Fruit fly (Drosophila melanogaster) whole organism, prepupa: ENCODE measurements around the gene CG42307.

Source experiments
- CG11294 ChIP-seq: fragments of 200-800 bp; sonication (Bioruptor generic); IDR thresholded peaks from 2 replicates; pipeline ENCODE4 v1.3.6; 2022; ENCODE audit warnings: missing biosample characterization, missing genetic modification characterization
- CG11762 ChIP-seq: fragments of 200-800 bp; sonication (Bioruptor generic); optimal IDR thresholded peaks from 3 replicates; lab custom pipeline; 2016; ENCODE audit warnings: missing biosample characterization, missing genetic modification characterization; ENCODE audit not compliant: insufficient read depth
- CG11902 ChIP-seq: fragments of 200-800 bp; sonication (Bioruptor generic); optimal IDR thresholded peaks from 3 replicates; lab custom pipeline; 2016; ENCODE audit warnings: missing biosample characterization, missing genetic modification characterization
- CG15336 ChIP-seq: fragments of 200-800 bp; sonication (Bioruptor generic); IDR thresholded peaks from 2 replicates; pipeline ENCODE4 v1.3.6; 2022; ENCODE audit warnings: missing biosample characterization, missing genetic modification characterization
- CG1621 ChIP-seq: fragments of 200-800 bp; sonication (Bioruptor generic); optimal IDR thresholded peaks from 3 replicates; lab custom pipeline; 2018; ENCODE audit warnings: missing biosample characterization, mild to moderate bottlenecking, missing genetic modification characterization
- CG16779 ChIP-seq: fragments of 200-800 bp; sonication (Bioruptor generic); optimal IDR thresholded peaks from 3 replicates; lab custom pipeline; 2017; ENCODE audit warnings: missing biosample characterization, mild to moderate bottlenecking, missing genetic modification characterization
- CG31627 ChIP-seq: fragments of 200-800 bp; sonication (Bioruptor generic); optimal IDR thresholded peaks from 3 replicates; lab custom pipeline; 2016; ENCODE audit warnings: missing biosample characterization, missing genetic modification characterization
- CG34406 ChIP-seq: fragments of 200-800 bp; sonication (Bioruptor generic); optimal IDR thresholded peaks from 3 replicates; lab custom pipeline; 2016; ENCODE audit warnings: missing biosample characterization, missing genetic modification characterization
- CG4318 ChIP-seq: fragments of 200-800 bp; sonication (Bioruptor generic); optimal IDR thresholded peaks from 3 replicates; lab custom pipeline; 2017; ENCODE audit warnings: missing biosample characterization, mild to moderate bottlenecking, missing genetic modification characterization
- CG6163 ChIP-seq: fragments of 200-800 bp; sonication (Bioruptor generic); IDR thresholded peaks from 3 replicates; pipeline ENCODE4 v1.3.6; 2022; ENCODE audit warnings: missing biosample characterization, missing genetic modification characterization
- CG6276 ChIP-seq: fragments of 200-800 bp; sonication (Bioruptor generic); optimal IDR thresholded peaks from 2 replicates; lab custom pipeline; 2017; ENCODE audit warnings: missing biosample characterization, mild to moderate bottlenecking, missing genetic modification characterization
- CG8319 ChIP-seq: fragments of 200-800 bp; sonication (Bioruptor generic); optimal IDR thresholded peaks from 3 replicates; lab custom pipeline; 2016; ENCODE audit warnings: missing biosample characterization, missing genetic modification characterization
- CG8632 ChIP-seq: fragments of 200-800 bp; sonication (Bioruptor generic); optimal IDR thresholded peaks from 3 replicates; lab custom pipeline; 2016; ENCODE audit warnings: missing biosample characterization, missing genetic modification characterization
- Eip75B ChIP-seq: fragments of 200-800 bp; sonication (Bioruptor generic); optimal IDR thresholded peaks from 3 replicates; lab custom pipeline; 2016; ENCODE audit warnings: missing biosample characterization, missing genetic modification characterization
- Eip78C ChIP-seq: fragments of 200-800 bp; sonication (Bioruptor generic); peaks from one replicate; lab custom pipeline; 2016; ENCODE audit warnings: missing biosample characterization, missing genetic modification characterization
- Eip93F ChIP-seq: fragments of 200-800 bp; sonication (Bioruptor generic); optimal IDR thresholded peaks from 2 replicates; lab custom pipeline; 2016; ENCODE audit warnings: missing biosample characterization, mild to moderate bottlenecking, missing genetic modification characterization
- Ets21C ChIP-seq: fragments of 200-800 bp; sonication (Bioruptor generic); optimal IDR thresholded peaks from 3 replicates; lab custom pipeline; 2016; ENCODE audit warnings: missing biosample characterization, missing genetic modification characterization
- Gug ChIP-seq: fragments of 200-800 bp; sonication (Bioruptor generic); IDR thresholded peaks from 2 replicates; pipeline ENCODE4 v1.3.6; 2022; ENCODE audit warnings: missing biosample characterization, missing genetic modification characterization
- Hr38 ChIP-seq: sonication (Bioruptor generic); optimal IDR thresholded peaks from 2 replicates; lab custom pipeline; 2016; ENCODE audit warnings: missing biosample characterization, missing genetic modification characterization
- Hr39 ChIP-seq: fragments of 200-800 bp; sonication (Bioruptor generic); optimal IDR thresholded peaks from 2 replicates; lab custom pipeline; 2016; ENCODE audit warnings: missing biosample characterization, missing genetic modification characterization
- Hr4 ChIP-seq: fragments of 200-800 bp; sonication (Bioruptor generic); optimal IDR thresholded peaks from 3 replicates; lab custom pipeline; 2016; ENCODE audit warnings: missing biosample characterization, missing genetic modification characterization
- Lpt ChIP-seq: fragments of 200-800 bp; sonication (Bioruptor generic); optimal IDR thresholded peaks from 3 replicates; lab custom pipeline; 2016; ENCODE audit warnings: missing biosample characterization, missing genetic modification characterization
- Sox102F ChIP-seq: fragments of 200-800 bp; sonication (Bioruptor generic); optimal IDR thresholded peaks from 2 replicates; lab custom pipeline; 2016; ENCODE audit warnings: missing biosample characterization, mild to moderate bottlenecking, missing genetic modification characterization
- Sox14 ChIP-seq: fragments of 200-800 bp; sonication (Bioruptor generic); optimal IDR thresholded peaks from 3 replicates; lab custom pipeline; 2016; ENCODE audit warnings: missing biosample characterization, missing genetic modification characterization
- esn ChIP-seq: fragments of 200-800 bp; sonication (Bioruptor generic); optimal IDR thresholded peaks from 2 replicates; lab custom pipeline; 2016; ENCODE audit warnings: missing biosample characterization, mild to moderate bottlenecking, missing genetic modification characterization, moderate library complexity
- fd85E ChIP-seq: fragments of 200-800 bp; sonication (Bioruptor generic); optimal IDR thresholded peaks from 3 replicates; lab custom pipeline; 2016; ENCODE audit warnings: missing biosample characterization, missing genetic modification characterization
- fkh ChIP-seq: fragments of 200-800 bp; sonication (Bioruptor generic); optimal IDR thresholded peaks from 3 replicates; lab custom pipeline; 2017; ENCODE audit warnings: missing biosample characterization, mild to moderate bottlenecking, missing genetic modification characterization, moderate library complexity
- salr ChIP-seq, 2 experiments: fragments of 200-800 bp; sonication (Bioruptor generic); optimal IDR thresholded peaks; 3 replicates each; lab custom pipeline; 2016 to 2018; ENCODE audit warnings: missing biosample characterization in 2 of 2, missing genetic modification characterization in 2 of 2, mild to moderate bottlenecking in 1 of 2
- ss ChIP-seq, 2 experiments: fragments of 200-800 bp; sonication (Bioruptor generic); optimal IDR thresholded peaks; 2 replicates in 1 of 2; 3 replicates in 1 of 2; lab custom pipeline; 2017 to 2018; ENCODE audit warnings: mild to moderate bottlenecking in 2 of 2, missing biosample characterization in 2 of 2, missing genetic modification characterization in 2 of 2, moderate library complexity in 1 of 2
- svp ChIP-seq: fragments of 200-800 bp; sonication (Bioruptor generic); peaks from one replicate; lab custom pipeline; 2016; ENCODE audit warnings: missing biosample characterization, missing genetic modification characterization
- topi ChIP-seq: fragments of 200-800 bp; sonication (Bioruptor generic); optimal IDR thresholded peaks from 3 replicates; lab custom pipeline; 2016; ENCODE audit warnings: missing biosample characterization, missing genetic modification characterization
- vri ChIP-seq: fragments of 200-800 bp; sonication (Bioruptor generic); optimal IDR thresholded peaks from 3 replicates; lab custom pipeline; 2016; ENCODE audit warnings: missing biosample characterization, mild to moderate bottlenecking, missing genetic modification characterization

Gene CG42307

DNA sequence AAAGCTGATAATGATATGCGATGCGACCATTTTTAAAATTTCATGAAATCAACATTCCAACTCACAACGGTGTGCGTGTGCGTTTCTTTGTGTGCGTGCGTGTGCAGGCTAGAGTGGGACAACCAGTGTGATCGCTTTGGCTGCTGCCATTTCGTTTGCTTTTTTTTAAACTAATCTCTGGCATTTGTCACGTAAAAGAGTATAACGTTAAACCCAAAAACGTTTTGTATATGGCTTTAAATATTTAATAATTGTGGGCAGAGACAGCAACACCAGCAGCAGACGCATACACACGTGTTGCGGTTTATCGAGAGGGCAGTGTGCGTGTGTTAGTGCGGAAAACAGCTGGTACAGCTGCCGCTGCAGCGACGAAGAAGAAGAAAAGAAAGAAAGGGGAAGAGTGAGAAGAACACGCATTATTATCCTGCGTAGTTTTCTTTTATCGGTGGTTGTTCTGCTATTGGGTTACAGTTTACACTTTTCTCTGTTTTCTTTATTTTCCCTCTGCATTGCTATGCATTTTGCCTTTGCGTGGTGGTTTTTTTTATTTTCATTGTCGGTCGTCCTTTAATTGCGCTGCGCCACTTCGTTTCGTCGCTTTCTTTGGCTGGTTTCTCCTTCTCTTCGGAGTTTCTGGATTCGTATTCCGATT is 41.4 kb downstream of the CG42307 start (continued):
- TF ChIP-seq Sox14 (GFP tag; lab: Kevin White, UChicago) (peak; percentile 77), Hr4 (no peak), Sox102F (peak; percentile 1), CG6276 (GFP tag; lab: Kevin White, UChicago) (no peak), CG11294 (GFP tag; lab: Robert Waterston, UW) (no peak), Lpt (no peak), Eip78C (GFP tag; lab: Kevin White, UChicago) (peak; percentile 84)

dm6 chr3L:7371290-7371689 is 42.4 kb downstream of the CG42307 start:
- TF ChIP-seq CG11902 (GFP tag; lab: Kevin White, UChicago), result no peak
- TF ChIP-seq fd85E (GFP tag; lab: Kevin White, UChicago), result no peak
- no peak for TF ChIP-seq topi (GFP tag; lab: Kevin White, UChicago)
- TF ChIP-seq Hr4, result no peak
- TF ChIP-seq Gug (GFP tag; lab: Robert Waterston, UW), result no peak
- TF ChIP-seq salr (GFP tag; optimal IDR thresholded peaks at IDR 0.05; lab: Kevin White, UChicago), result no peak
- no peak for TF ChIP-seq Eip75B
- peak in 1 of 2 experiments; percentile 23 for TF ChIP-seq ss (GFP tag; optimal IDR thresholded peaks at IDR 0.05; lab: Kevin White, UChicago)
- no peak for TF ChIP-seq fkh (GFP tag; lab: Kevin White, UChicago)
- TF ChIP-seq Hr38 (GFP tag; lab: Kevin White, UChicago), result no peak
- peak; percentile 15 for TF ChIP-seq CG1621 (tag; lab: Kevin White, UChicago)
- no peak for TF ChIP-seq Ets21C (GFP tag; lab: Kevin White, UChicago)
- TF ChIP-seq CG31627 (GFP tag; lab: Kevin White, UChicago), result no peak
- TF ChIP-seq Eip93F (GFP tag; lab: Kevin White, UChicago), result no peak
- no peak for TF ChIP-seq CG11762
- no peak for TF ChIP-seq CG34406 (GFP tag; lab: Kevin White, UChicago)

- TF ChIP-seq vri (GFP tag; lab: Kevin White, UChicago) (peak; percentile 15), Hr39 (no peak), svp (GFP tag; lab: Kevin White, UChicago) (peak; percentile 6)
Measured at dm6 chr3L:7376151-7376550, 47.2 kb downstream of the CG42307 start.

- TF ChIP-seq Eip75B, result no peak
- no peak for TF ChIP-seq Ets21C (GFP tag; lab: Kevin White, UChicago)
- TF ChIP-seq svp (GFP tag; lab: Kevin White, UChicago), result no peak
- no peak for TF ChIP-seq esn (GFP tag; lab: Kevin White, UChicago)
- no peak for TF ChIP-seq CG16779 (tag; lab: Kevin White, UChicago)
- TF ChIP-seq CG4318 (GFP tag; lab: Kevin White, UChicago), result no peak
- no peak for TF ChIP-seq CG8632
- no peak for TF ChIP-seq CG6276 (GFP tag; lab: Kevin White, UChicago)
- TF ChIP-seq CG6163 (GFP tag; lab: Robert Waterston, UW), result no peak
- TF ChIP-seq CG15336 (GFP tag; lab: Robert Waterston, UW), result no peak
Measured at dm6 chr3L:7376830-7377229, 47.9 kb downstream of the CG42307 start.

DNA sequence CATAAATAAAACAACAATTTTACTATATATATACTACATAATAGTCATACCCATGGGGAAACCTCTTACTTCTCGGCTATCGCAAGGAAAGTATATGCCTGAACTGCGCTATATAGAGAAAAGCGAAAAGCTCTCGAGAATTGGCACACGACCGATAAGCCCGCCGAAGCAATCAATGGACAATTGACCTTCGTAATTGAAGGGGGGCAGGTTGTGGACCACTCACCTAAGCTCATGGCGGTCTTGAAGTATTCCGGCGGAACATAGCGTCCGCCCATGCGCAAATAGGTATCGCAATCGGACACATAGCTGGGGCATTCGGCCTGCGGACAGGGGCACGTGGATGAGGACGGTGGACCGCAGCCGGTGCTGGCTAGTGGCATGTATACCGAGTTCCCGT is 51.5 kb downstream of the CG42307 start:
- TF ChIP-seq svp (GFP tag; lab: Kevin White, UChicago) (peak; percentile 97), CG8319 (GFP tag; lab: Kevin White, UChicago) (no peak)
